Fruit fly (Drosophila melanogaster): ENCODE results near the gene Pfdn6.
A peak's percentile ranks its signal among the peaks of the same experiment; 100 is the strongest.

Gene Pfdn6

dm6 chr3L:19961805-19962204, 38.3 kb downstream of the Pfdn6 start (continued):
- TF ChIP-seq CG12659 (GFP tag; optimal IDR thresholded peaks at IDR 0.05), result peak; percentile 18
- TF ChIP-seq nau (GFP tag; optimal IDR thresholded peaks at IDR 0.05), result no peak
- TF ChIP-seq fu2 (GFP tag; optimal IDR thresholded peaks at IDR 0.05), result no peak
- peak; percentile 21 for TF ChIP-seq CG17385 (GFP tag; optimal IDR thresholded peaks at IDR 0.05)
- TF ChIP-seq CG13894 (tag; optimal IDR thresholded peaks at IDR 0.05), result no peak
- TF ChIP-seq hkb (optimal IDR thresholded peaks at IDR 0.05), result no peak
- TF ChIP-seq hkb (GFP tag; IDR thresholded peaks at IDR 0.05), result peak; percentile 27; the same call in 1 of the 2 replicates
- peak; percentile 44 for TF ChIP-seq unpg (GFP tag; optimal IDR thresholded peaks at IDR 0.05)
- TF ChIP-seq h (optimal IDR thresholded peaks at IDR 0.05), result no peak
- TF ChIP-seq CG4404 (GFP tag; IDR thresholded peaks at IDR 0.05), result no peak
- TF ChIP-seq CG10979 (tag; optimal IDR thresholded peaks at IDR 0.05), result no peak
- peak; percentile 5 for TF ChIP-seq odd (GFP tag; optimal IDR thresholded peaks at IDR 0.05)
- TF ChIP-seq mld (GFP tag; IDR thresholded peaks at IDR 0.05; ENCODE audit: partially characterized antibody), result no peak
- TF ChIP-seq CG11398 (GFP tag; optimal IDR thresholded peaks at IDR 0.05), result no peak
- TF ChIP-seq CG8924 (tag; optimal IDR thresholded peaks at IDR 0.05), result no peak
- peak; percentile 40 for TF ChIP-seq gem (tag; optimal IDR thresholded peaks at IDR 0.05)
- TF ChIP-seq Bgb (GFP tag; IDR thresholded peaks at IDR 0.05; ENCODE audit: partially characterized antibody), result no peak
- TF ChIP-seq Med (GFP tag), result peak; percentile 84
- TF ChIP-seq ind (GFP tag; optimal IDR thresholded peaks at IDR 0.05), result no peak
- TF ChIP-seq CG7839 (tag; optimal IDR thresholded peaks at IDR 0.05), result peak; percentile 16
- TF ChIP-seq CG1603 (tag; optimal IDR thresholded peaks at IDR 0.05), result peak; percentile 21
- TF ChIP-seq CG6854 (GFP tag; optimal IDR thresholded peaks at IDR 0.05), result peak; percentile 45
- no peak for TF ChIP-seq Hr39 (optimal IDR thresholded peaks at IDR 0.05)
- 0 out of 2 replicates have a peak, but pooled peaks have one; percentile 13 for TF ChIP-seq slbo (GFP tag; IDR thresholded peaks at IDR 0.05)
- peak; percentile 60 for TF ChIP-seq abd-A (tag; optimal IDR thresholded peaks at IDR 0.05)
- no peak for TF ChIP-seq Dfd (GFP tag; optimal IDR thresholded peaks at IDR 0.05)
- no peak for TF ChIP-seq Asciz (GFP tag; optimal IDR thresholded peaks at IDR 0.05)
- TF ChIP-seq maf-S (GFP tag; optimal IDR thresholded peaks at IDR 0.05), result no peak
- peak; percentile 45 for TF ChIP-seq CG12769 (tag; optimal IDR thresholded peaks at IDR 0.05)
- no peak for TF ChIP-seq ase (GFP tag; IDR thresholded peaks at IDR 0.05)
- TF ChIP-seq lilli (GFP tag; optimal IDR thresholded peaks at IDR 0.05), result peak; percentile 2
- peak; percentile 50 for TF ChIP-seq row (GFP tag; IDR thresholded peaks at IDR 0.05)
- TF ChIP-seq CG7372 (GFP tag; IDR thresholded peaks at IDR 0.05), result no peak
- TF ChIP-seq dati (GFP tag; IDR thresholded peaks at IDR 0.05), result no peak
- TF ChIP-seq Hr78 (GFP tag; optimal IDR thresholded peaks at IDR 0.05), result no peak
- no peak for TF ChIP-seq sima (GFP tag; optimal IDR thresholded peaks at IDR 0.05)
- no peak for TF ChIP-seq CG12942 (GFP tag; optimal IDR thresholded peaks at IDR 0.05)
- TF ChIP-seq ap (GFP tag; IDR thresholded peaks at IDR 0.05), result no peak
- TF ChIP-seq Ets97D (GFP tag; optimal IDR thresholded peaks at IDR 0.05), result no peak
- TF ChIP-seq shn (GFP tag; optimal IDR thresholded peaks at IDR 0.05), result no peak
- peak; percentile 46 for TF ChIP-seq CG13424 (tag; optimal IDR thresholded peaks at IDR 0.05)
- TF ChIP-seq tup (GFP tag; optimal IDR thresholded peaks at IDR 0.05), result no peak
- peak; percentile 22 for TF ChIP-seq CrebB (tag; optimal IDR thresholded peaks at IDR 0.05)
- TF ChIP-seq sens (GFP tag), result peak; percentile 30
- TF ChIP-seq CG2678 (tag; optimal IDR thresholded peaks at IDR 0.05), result peak; percentile 57
- TF ChIP-seq cwo (GFP tag; optimal IDR thresholded peaks at IDR 0.05), result peak; percentile 36
- TF ChIP-seq CG12236 (GFP tag; optimal IDR thresholded peaks at IDR 0.05), result no peak
- TF ChIP-seq Meics (GFP tag; optimal IDR thresholded peaks at IDR 0.05), result peak; percentile 36
- peak; percentile 20 for TF ChIP-seq schlank (tag; optimal IDR thresholded peaks at IDR 0.05)
- TF ChIP-seq amos (GFP tag; IDR thresholded peaks at IDR 0.05; ENCODE audit: partially characterized antibody), result no peak
- TF ChIP-seq usp (GFP tag; optimal IDR thresholded peaks at IDR 0.05), result no peak
- no peak for TF ChIP-seq CG12071 (GFP tag; optimal IDR thresholded peaks at IDR 0.05)

Measured in whole organism, embryonic.